Fruit fly (Drosophila melanogaster): ENCODE results near the gene CecC.
A peak's percentile ranks its signal among the peaks of the same experiment; 100 is the strongest.

Gene CecC

dm6 chr3R:30179934-30180333 lies 36.4 kb upstream of the CecC start, which contains the start of gene Bet5:
TSS of gene Bet5 (plus strand) at chr3R:30180232.
- TF ChIP-seq Eip78C (GFP tag), result peak; percentile 31
- TF ChIP-seq CG6276 (GFP tag; optimal IDR thresholded peaks at IDR 0.05), result no peak
- TF ChIP-seq fd85E (GFP tag; optimal IDR thresholded peaks at IDR 0.05), result no peak
- TF ChIP-seq lz (GFP tag; optimal IDR thresholded peaks at IDR 0.05), result no peak
- TF ChIP-seq CG6808 (GFP tag; optimal IDR thresholded peaks at IDR 0.05), result peak; percentile 100

dm6 chr3R:30183872-30184271 lies 32.4 kb upstream of the CecC start:
- TF ChIP-seq salr (GFP tag; optimal IDR thresholded peaks at IDR 0.05) (no peak), Eip78C (GFP tag) (peak; percentile 13)

- no peak for TF ChIP-seq CG6854 (GFP tag; optimal IDR thresholded peaks at IDR 0.05)
- no peak for TF ChIP-seq Eip78C (GFP tag)
- no peak for TF ChIP-seq Lpt (GFP tag; optimal IDR thresholded peaks at IDR 0.05)
- TF ChIP-seq OdsH (GFP tag; optimal IDR thresholded peaks at IDR 0.05), result no peak
- TF ChIP-seq topi (GFP tag; optimal IDR thresholded peaks at IDR 0.05), result no peak
- no peak for TF ChIP-seq spab (GFP tag; optimal IDR thresholded peaks at IDR 0.05)
- TF ChIP-seq CG16779 (tag; optimal IDR thresholded peaks at IDR 0.05), result no peak
- no peak for TF ChIP-seq svp (GFP tag)
- TF ChIP-seq CG10669 (GFP tag; optimal IDR thresholded peaks at IDR 0.05), result no peak
- no peak for TF ChIP-seq CG32006 (GFP tag; optimal IDR thresholded peaks at IDR 0.05)
- TF ChIP-seq CG8119 (GFP tag; IDR thresholded peaks at IDR 0.05), result no peak
- TF ChIP-seq CG8632 (GFP tag; optimal IDR thresholded peaks at IDR 0.05), result no peak
- TF ChIP-seq CG6163 (GFP tag; IDR thresholded peaks at IDR 0.05), result no peak
- TF ChIP-seq fd59A (GFP tag; optimal IDR thresholded peaks at IDR 0.05), result no peak
- no peak for TF ChIP-seq CG3032 (tag; optimal IDR thresholded peaks at IDR 0.05)
- no peak for TF ChIP-seq net (GFP tag; optimal IDR thresholded peaks at IDR 0.05)
- no peak for TF ChIP-seq CG6808 (GFP tag; optimal IDR thresholded peaks at IDR 0.05)
- no peak for TF ChIP-seq Ets21C (GFP tag; optimal IDR thresholded peaks at IDR 0.05)
- TF ChIP-seq ss (GFP tag; optimal IDR thresholded peaks at IDR 0.05), result no peak
- no peak for TF ChIP-seq CG11902 (GFP tag; optimal IDR thresholded peaks at IDR 0.05)
Measured at dm6 chr3R:30189398-30189797, 26.9 kb upstream of the CecC start.

dm6 chr3R:30189836-30190235 lies 26.4 kb upstream of the CecC start:
- TF ChIP-seq ss (GFP tag; optimal IDR thresholded peaks at IDR 0.05), result peak; percentile 22 to 54
- TF ChIP-seq fd59A (GFP tag; optimal IDR thresholded peaks at IDR 0.05), result peak; percentile 39
- peak; percentile 63 for TF ChIP-seq CG11902 (GFP tag; optimal IDR thresholded peaks at IDR 0.05)
- no peak for TF ChIP-seq CG16779 (tag; optimal IDR thresholded peaks at IDR 0.05)
- TF ChIP-seq Hr4 (GFP tag; optimal IDR thresholded peaks at IDR 0.05), result peak; percentile 44
- peak; percentile 23 for TF ChIP-seq net (GFP tag; optimal IDR thresholded peaks at IDR 0.05)
- peak; percentile 61 for TF ChIP-seq CG10669 (GFP tag; optimal IDR thresholded peaks at IDR 0.05)
- peak; percentile 67 for TF ChIP-seq cyc (GFP tag; optimal IDR thresholded peaks at IDR 0.05)
- TF ChIP-seq Sox102F (GFP tag; optimal IDR thresholded peaks at IDR 0.05), result peak; percentile 52
- TF ChIP-seq CG11294 (GFP tag; IDR thresholded peaks at IDR 0.05), result 0 out of 2 replicates have a peak, but pooled peaks have one; percentile 37
- TF ChIP-seq Blimp-1 (GFP tag; optimal IDR thresholded peaks at IDR 0.05), result peak; percentile 21
- TF ChIP-seq fd85E (GFP tag; optimal IDR thresholded peaks at IDR 0.05), result peak; percentile 8
- peak; percentile 77 for TF ChIP-seq CG6792 (GFP tag; optimal IDR thresholded peaks at IDR 0.05)
- peak; percentile 19 for TF ChIP-seq Eip93F (GFP tag; optimal IDR thresholded peaks at IDR 0.05)
- TF ChIP-seq Eip78C (GFP tag), result peak; percentile 91
- peak; percentile 70 for TF ChIP-seq lz (GFP tag; optimal IDR thresholded peaks at IDR 0.05)
- peak; percentile 75 for TF ChIP-seq CG34406 (GFP tag; optimal IDR thresholded peaks at IDR 0.05)
- TF ChIP-seq CG4318 (GFP tag; optimal IDR thresholded peaks at IDR 0.05), result peak; percentile 4
- TF ChIP-seq CG6808 (GFP tag; optimal IDR thresholded peaks at IDR 0.05), result peak; percentile 58
- TF ChIP-seq CG1621 (tag; optimal IDR thresholded peaks at IDR 0.05), result peak; percentile 53
- peak; percentile 76 for TF ChIP-seq CG3919 (GFP tag; optimal IDR thresholded peaks at IDR 0.05)
- no peak for TF ChIP-seq CG6276 (GFP tag; optimal IDR thresholded peaks at IDR 0.05)
- TF ChIP-seq CG31627 (GFP tag; optimal IDR thresholded peaks at IDR 0.05), result peak; percentile 76
- peak; percentile 24 for TF ChIP-seq CG11762 (GFP tag; optimal IDR thresholded peaks at IDR 0.05; ENCODE audit: insufficient read depth)
- peak; percentile 60 for TF ChIP-seq Ets96B (tag; optimal IDR thresholded peaks at IDR 0.05)
- TF ChIP-seq Lpt (GFP tag; optimal IDR thresholded peaks at IDR 0.05), result no peak
- peak; percentile 57 for TF ChIP-seq Ets21C (GFP tag; optimal IDR thresholded peaks at IDR 0.05)
- peak; percentile 52 for TF ChIP-seq Sox14 (GFP tag; optimal IDR thresholded peaks at IDR 0.05)
- TF ChIP-seq CG3032 (tag; optimal IDR thresholded peaks at IDR 0.05), result peak; percentile 63
- peak; percentile 53 for TF ChIP-seq CG8319 (GFP tag; optimal IDR thresholded peaks at IDR 0.05)
- TF ChIP-seq CG32006 (GFP tag; optimal IDR thresholded peaks at IDR 0.05), result peak; percentile 45
- peak in 1 of 2 experiments; percentile 33 for TF ChIP-seq salr (GFP tag; optimal IDR thresholded peaks at IDR 0.05)
- TF ChIP-seq Hr39 (GFP tag; optimal IDR thresholded peaks at IDR 0.05), result peak; percentile 74
- TF ChIP-seq CG8632 (GFP tag; optimal IDR thresholded peaks at IDR 0.05), result peak; percentile 70
- peak; percentile 69 for TF ChIP-seq topi (GFP tag; optimal IDR thresholded peaks at IDR 0.05)
- TF ChIP-seq CG7368 (GFP tag; optimal IDR thresholded peaks at IDR 0.05), result peak; percentile 60
- peak; percentile 49 for TF ChIP-seq spab (GFP tag; optimal IDR thresholded peaks at IDR 0.05)

Data from whole organism, prepupa.